Worm (Caenorhabditis elegans) whole organism, midembryonic: ENCODE measurements around the gene F10G7.10.

Source experiments
- T22C8.4 ChIP-seq: fragments of 200-800 bp; sonication (Bioruptor generic); IDR thresholded peaks from 2 replicates; pipeline ENCODE4 v1.3.6; 2022; ENCODE audit warnings: missing genetic modification characterization, missing compliant biosample characterization
- cog-1 ChIP-seq: sonication (generic microtip); optimal IDR thresholded peaks from 2 replicates; lab custom pipeline; 2016; ENCODE audit warnings: missing genetic modification characterization, missing compliant biosample characterization
- flt-1 ChIP-seq: fragments of 200-800 bp; sonication (Bioruptor generic); IDR thresholded peaks from 2 replicates; pipeline ENCODE4 v1.3.6; 2022; ENCODE audit warnings: missing genetic modification characterization, missing compliant biosample characterization
- klf-2 ChIP-seq: fragments of 200-800 bp; sonication (Bioruptor generic); conservative IDR thresholded peaks from 2 replicates; pipeline ENCODE4 v1.3.6; 2022; ENCODE audit warnings: missing genetic modification reagents, missing genetic modification characterization, missing compliant biosample characterization
- med-1 ChIP-seq: sonication (generic microtip); optimal IDR thresholded peaks from 2 replicates; lab custom pipeline; 2017; ENCODE audit warnings: missing genetic modification characterization, mild to moderate bottlenecking, missing compliant biosample characterization, antibody characterized with exemption, missing genetic modification reagents; ENCODE audit not compliant: insufficient read depth
- ref-1 ChIP-seq: fragments of 200-800 bp; sonication (Bioruptor generic); conservative IDR thresholded peaks from 2 replicates; pipeline ENCODE4 v1.3.6; 2022; ENCODE audit warnings: missing genetic modification reagents, missing genetic modification characterization, missing compliant biosample characterization
- tab-1 ChIP-seq: fragments of 200-800 bp; sonication (Bioruptor generic); IDR thresholded peaks from 2 replicates; pipeline ENCODE4 v1.3.6; 2022; ENCODE audit warnings: missing genetic modification characterization, missing compliant biosample characterization
- ztf-23 ChIP-seq: fragments of 200-800 bp; sonication (Bioruptor generic); IDR thresholded peaks from 2 replicates; pipeline ENCODE4 v1.3.6; 2022; ENCODE audit warnings: missing genetic modification reagents, missing genetic modification characterization, missing compliant biosample characterization
- ztf-29 ChIP-seq: fragments of 200-800 bp; sonication (Bioruptor generic); IDR thresholded peaks from 2 replicates; pipeline ENCODE4 v1.3.6; 2022; ENCODE audit warnings: missing genetic modification reagents, missing genetic modification characterization, missing compliant biosample characterization

Gene F10G7.10

ce11 chrII:4762574-4763285, 36.7 kb upstream of the F10G7.10 start, which contains the start of gene F26G1.2:
Gene F26G1.2 (plus strand): TSS chrII:4763081.
- TF ChIP-seq ztf-23 (no peak), ztf-29 (GFP tag; lab: Robert Waterston, UW) (no peak), med-1 (no peak), cog-1 (tag; lab: Kevin White, UChicago) (no peak), flt-1 (GFP tag; lab: Robert Waterston, UW) (no peak), ref-1 (GFP tag; lab: Robert Waterston, UW) (no peak), klf-2 (GFP tag; lab: Robert Waterston, UW) (no peak), T22C8.4 (GFP tag; lab: Robert Waterston, UW) (no peak), tab-1 (GFP tag; lab: Robert Waterston, UW) (no peak)

- no peak for TF ChIP-seq ref-1 (GFP tag; lab: Robert Waterston, UW)
- TF ChIP-seq klf-2 (GFP tag; lab: Robert Waterston, UW) = no peak
- no peak for TF ChIP-seq T22C8.4 (GFP tag; lab: Robert Waterston, UW)
- TF ChIP-seq cog-1 (tag; lab: Kevin White, UChicago) = no peak
- no peak for TF ChIP-seq med-1
- TF ChIP-seq ztf-23 = no peak
- TF ChIP-seq flt-1 (GFP tag; lab: Robert Waterston, UW) = no peak
- no peak for TF ChIP-seq ztf-29 (GFP tag; lab: Robert Waterston, UW)
- no peak for TF ChIP-seq tab-1 (GFP tag; lab: Robert Waterston, UW)
Observed at ce11 chrII:4761020-4761419, 35.0 kb upstream of the F10G7.10 start.

ce11 chrII:4759835-4760234, 33.8 kb upstream of the F10G7.10 start:
- TF ChIP-seq tab-1 (GFP tag; lab: Robert Waterston, UW) = no peak
- no peak for TF ChIP-seq flt-1 (GFP tag; lab: Robert Waterston, UW)
- no peak for TF ChIP-seq ztf-23
- no peak for TF ChIP-seq cog-1 (tag; lab: Kevin White, UChicago)
- no peak for TF ChIP-seq med-1
- no peak for TF ChIP-seq T22C8.4 (GFP tag; lab: Robert Waterston, UW)
- no peak for TF ChIP-seq ref-1 (GFP tag; lab: Robert Waterston, UW)
- no peak for TF ChIP-seq ztf-29 (GFP tag; lab: Robert Waterston, UW)

- TF ChIP-seq ztf-29 (GFP tag; lab: Robert Waterston, UW) = no peak
- no peak for TF ChIP-seq ztf-23
- no peak for TF ChIP-seq T22C8.4 (GFP tag; lab: Robert Waterston, UW)
- no peak for TF ChIP-seq med-1
- TF ChIP-seq ref-1 (GFP tag; lab: Robert Waterston, UW) = no peak
- no peak for TF ChIP-seq klf-2 (GFP tag; lab: Robert Waterston, UW)
- TF ChIP-seq cog-1 (tag; lab: Kevin White, UChicago) = no peak
- no peak for TF ChIP-seq flt-1 (GFP tag; lab: Robert Waterston, UW)
- no peak for TF ChIP-seq tab-1 (GFP tag; lab: Robert Waterston, UW)
Observed at ce11 chrII:4758462-4758861, 32.4 kb upstream of the F10G7.10 start, which contains the start of gene F26G1.3. Gene F26G1.3 (plus strand): TSS chrII:4758762.

- no peak for TF ChIP-seq ztf-23
- TF ChIP-seq ztf-29 (GFP tag; lab: Robert Waterston, UW) = no peak
- no peak for TF ChIP-seq T22C8.4 (GFP tag; lab: Robert Waterston, UW)
- no peak for TF ChIP-seq ref-1 (GFP tag; lab: Robert Waterston, UW)
- no peak for TF ChIP-seq cog-1 (tag; lab: Kevin White, UChicago)
- TF ChIP-seq flt-1 (GFP tag; lab: Robert Waterston, UW) = no peak
- TF ChIP-seq med-1 = no peak
- no peak for TF ChIP-seq klf-2 (GFP tag; lab: Robert Waterston, UW)
- TF ChIP-seq tab-1 (GFP tag; lab: Robert Waterston, UW) = no peak
Observed at ce11 chrII:4756751-4757150, 30.7 kb upstream of the F10G7.10 start, which contains the start of gene C27D9.2. Gene C27D9.2 (minus strand): TSS chrII:4756851.

ce11 chrII:4755654-4756053, 29.6 kb upstream of the F10G7.10 start:
- TF ChIP-seq flt-1 (GFP tag; lab: Robert Waterston, UW) (no peak), ztf-29 (GFP tag; lab: Robert Waterston, UW) (no peak), klf-2 (GFP tag; lab: Robert Waterston, UW) (no peak), med-1 (no peak)

- no peak for TF ChIP-seq ref-1 (GFP tag; lab: Robert Waterston, UW)
- TF ChIP-seq tab-1 (GFP tag; lab: Robert Waterston, UW) = no peak
- TF ChIP-seq ztf-29 (GFP tag; lab: Robert Waterston, UW) = no peak
- TF ChIP-seq T22C8.4 (GFP tag; lab: Robert Waterston, UW) = no peak
- no peak for TF ChIP-seq klf-2 (GFP tag; lab: Robert Waterston, UW)
- no peak for TF ChIP-seq cog-1 (tag; lab: Kevin White, UChicago)
- no peak for TF ChIP-seq flt-1 (GFP tag; lab: Robert Waterston, UW)
- no peak for TF ChIP-seq med-1
- TF ChIP-seq ztf-23 = no peak
Observed at ce11 chrII:4753133-4753532, 27.1 kb upstream of the F10G7.10 start, which contains the start of gene C27D9.1. Gene C27D9.1 (plus strand): TSS chrII:4753413.

- TF ChIP-seq T22C8.4 (GFP tag; lab: Robert Waterston, UW) = no peak
- no peak for TF ChIP-seq ztf-23
- no peak for TF ChIP-seq ztf-29 (GFP tag; lab: Robert Waterston, UW)
- no peak for TF ChIP-seq ref-1 (GFP tag; lab: Robert Waterston, UW)
- TF ChIP-seq flt-1 (GFP tag; lab: Robert Waterston, UW) = no peak
- TF ChIP-seq med-1 = no peak
- no peak for TF ChIP-seq klf-2 (GFP tag; lab: Robert Waterston, UW)
- TF ChIP-seq tab-1 (GFP tag; lab: Robert Waterston, UW) = no peak
- TF ChIP-seq cog-1 (tag; lab: Kevin White, UChicago) = no peak
Observed at ce11 chrII:4752257-4752728, 26.2 kb upstream of the F10G7.10 start, which contains the start of gene F41C3.1. Gene F41C3.1 (plus strand): TSS chrII:4752307.

ce11 chrII:4749581-4749980, 23.5 kb upstream of the F10G7.10 start, which contains the start of gene F41C3.2:
Gene F41C3.2 (plus strand): TSS chrII:4749968.
- TF ChIP-seq ztf-23 (no peak), ref-1 (GFP tag; lab: Robert Waterston, UW) (no peak), klf-2 (GFP tag; lab: Robert Waterston, UW) (no peak), tab-1 (GFP tag; lab: Robert Waterston, UW) (no peak), med-1 (no peak)
